Worm (Caenorhabditis elegans): Measurements from ENCODE around the gene str-164.

str-164 gene

DNA sequence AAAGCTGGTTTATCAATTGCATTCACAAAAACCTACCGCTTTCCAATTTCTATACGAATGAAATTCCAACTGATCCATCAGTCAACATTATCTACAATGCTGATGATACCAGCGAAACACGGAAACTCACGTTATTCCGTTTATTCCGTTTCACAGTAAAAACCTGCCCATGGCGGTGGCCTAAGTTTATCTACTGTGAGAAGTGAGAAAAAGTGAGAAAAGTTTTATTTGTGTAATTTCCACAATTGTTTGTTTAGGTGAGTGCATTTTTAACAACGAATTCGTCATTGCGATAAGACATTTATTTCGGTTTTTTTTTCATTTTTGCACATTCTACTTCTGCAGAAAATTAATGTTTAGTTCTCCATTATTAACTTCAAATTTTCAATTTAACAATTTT is 30.5 kb upstream of the str-164 start, which contains the start of gene Y9C9A.8:
Gene Y9C9A.8 (plus strand): TSS at position 301 of the 400 bp plus-strand sequence.
- TF ChIP-seq unc-55 (GFP tag; optimal IDR thresholded peaks at IDR 0.05) (no peak), sox-2 (GFP tag; IDR thresholded peaks at IDR 0.05) (no peak), che-1 (tag; optimal IDR thresholded peaks at IDR 0.05) (no peak), ceh-6 (GFP tag; optimal IDR thresholded peaks at IDR 0.05) (no peak), ceh-18 (tag; optimal IDR thresholded peaks at IDR 0.05) (no peak)

ce11 chrIV:4930754-4931322 is 29.7 kb upstream of the str-164 start:
- TF ChIP-seq elt-4 (tag; optimal IDR thresholded peaks at IDR 0.05), result no peak
- peak; percentile 33 for TF ChIP-seq elt-2 (tag; optimal IDR thresholded peaks at IDR 0.05)

DNA sequence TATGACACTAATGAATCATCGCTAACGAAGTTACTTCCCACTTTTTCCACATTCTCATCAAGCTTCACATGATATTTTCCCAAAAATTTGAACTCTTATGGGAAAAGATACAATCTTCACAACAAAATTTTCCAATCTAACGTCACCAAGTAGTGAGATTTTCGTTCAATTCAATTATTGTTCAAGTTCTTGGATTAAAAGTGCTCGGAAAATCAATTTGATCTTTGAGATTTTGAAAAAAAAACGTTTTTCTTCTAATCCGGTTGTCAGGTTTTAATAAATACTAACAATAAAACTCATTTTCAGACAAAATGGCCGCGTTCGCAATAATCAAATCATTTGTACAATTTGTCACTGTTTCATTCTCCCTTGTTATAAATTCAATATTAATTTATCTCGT is 26.4 kb upstream of the str-164 start, which contains the start of gene str-153:
Gene str-153 (plus strand): TSS at position 301 of the 400 bp plus-strand sequence.
- TF ChIP-seq dve-1 (tag; optimal IDR thresholded peaks at IDR 0.05) (no peak), K09A11.1 (tag; optimal IDR thresholded peaks at IDR 0.05; ENCODE audit: insufficient read depth) (no peak), elt-4 (tag; optimal IDR thresholded peaks at IDR 0.05) (no peak), nfya-1 (tag; optimal IDR thresholded peaks at IDR 0.05) (no peak), ahr-1 (tag; optimal IDR thresholded peaks at IDR 0.05) (no peak), pqm-1 (tag; optimal IDR thresholded peaks at IDR 0.05) (no peak), odd-2 (tag; optimal IDR thresholded peaks at IDR 0.05) (no peak), pax-1 (tag; optimal IDR thresholded peaks at IDR 0.05) (no peak), tbx-2 (tag; optimal IDR thresholded peaks at IDR 0.05) (no peak), sdc-2 (tag; optimal IDR thresholded peaks at IDR 0.05) (no peak), pag-3 (tag; optimal IDR thresholded peaks at IDR 0.05; ENCODE audit: borderline replicate concordance) (no peak), ref-2 (tag; optimal IDR thresholded peaks at IDR 0.05) (no peak)

ce11 chrIV:4937647-4938046 is 22.9 kb upstream of the str-164 start, which contains the start of gene fbxa-86:
Gene fbxa-86 (minus strand): TSS chrIV:4938013.
- TF ChIP-seq nhr-11 (tag; optimal IDR thresholded peaks at IDR 0.05), result no peak
- no peak for TF ChIP-seq sox-2 (GFP tag; IDR thresholded peaks at IDR 0.05)
- no peak for TF ChIP-seq ref-2 (tag; optimal IDR thresholded peaks at IDR 0.05)

DNA sequence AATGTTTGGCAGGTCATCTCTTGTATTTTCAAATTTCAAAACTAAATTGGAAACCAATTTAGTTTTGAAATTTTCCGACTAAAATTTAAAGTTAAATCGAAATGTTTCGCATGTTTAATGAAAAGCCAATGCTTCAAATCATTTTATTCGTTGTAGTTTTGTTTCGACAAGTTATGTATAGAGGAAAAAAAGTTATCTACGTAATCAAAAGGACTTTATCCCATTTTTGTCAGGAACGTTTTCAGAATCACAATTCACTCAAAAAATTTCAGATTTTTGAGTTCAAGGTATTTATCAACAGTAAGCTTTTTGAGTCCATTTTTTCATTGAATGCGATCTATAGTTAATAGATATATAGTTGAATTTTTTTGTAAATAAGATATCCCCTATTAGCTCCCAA is 21.9 kb upstream of the str-164 start, which contains the start of gene str-168:
Gene str-168 (plus strand): TSS at position 301 of the 400 bp plus-strand sequence.
- TF ChIP-seq ceh-24 (tag; optimal IDR thresholded peaks at IDR 0.05) (no peak), pax-1 (tag; optimal IDR thresholded peaks at IDR 0.05) (no peak), npax-4 (tag; optimal IDR thresholded peaks at IDR 0.05) (no peak), K02D7.2 (tag; optimal IDR thresholded peaks at IDR 0.05) (no peak), ceh-18 (tag; optimal IDR thresholded peaks at IDR 0.05) (no peak), ceh-19 (GFP tag; optimal IDR thresholded peaks at IDR 0.05) (no peak), ceh-31 (tag; optimal IDR thresholded peaks at IDR 0.05) (no peak), ceh-30 (tag; optimal IDR thresholded peaks at IDR 0.05) (no peak), F13H6.1 (tag; optimal IDR thresholded peaks at IDR 0.05) (no peak), ztf-16 (tag; optimal IDR thresholded peaks at IDR 0.05) (no peak), unc-86 (tag; optimal IDR thresholded peaks at IDR 0.05) (no peak), unc-55 (GFP tag; optimal IDR thresholded peaks at IDR 0.05) (no peak), sox-4 (tag; optimal IDR thresholded peaks at IDR 0.05) (no peak), ceh-48 (tag; optimal IDR thresholded peaks at IDR 0.05) (no peak), eyg-1 (tag; optimal IDR thresholded peaks at IDR 0.05) (no peak), rnt-1 (tag; optimal IDR thresholded peaks at IDR 0.05) (no peak), fax-1 (tag; optimal IDR thresholded peaks at IDR 0.05) (no peak), elt-2 (tag; optimal IDR thresholded peaks at IDR 0.05) (no peak), madf-2 (tag; optimal IDR thresholded peaks at IDR 0.05) (no peak), gmeb-2 (tag; optimal IDR thresholded peaks at IDR 0.05) (no peak)

All from whole organism, late embryonic.